Worm (Caenorhabditis elegans): ENCODE results near the gene fbxb-13.
A peak's percentile ranks its signal among the peaks of the same experiment; 100 is the strongest.
"Not testable (repeated sequence)": the region's sequence is repeated elsewhere in the genome, so short reads cannot be mapped to it uniquely, and the experiment has no call there.

fbxb-13 gene

ce11 chrII:1819944-1820570 is 32.0 kb downstream of the fbxb-13 start, which contains the start of gene fbxc-19 (continued):
- TF ChIP-seq nhr-237 (tag; optimal IDR thresholded peaks at IDR 0.05) (no peak), lin-15B (tag; optimal IDR thresholded peaks at IDR 0.05) (peak; percentile 21), skn-1 (tag; optimal IDR thresholded peaks at IDR 0.05) (peak; percentile 26)

- TF ChIP-seq skn-1 (tag; optimal IDR thresholded peaks at IDR 0.05): no peak
- no peak for TF ChIP-seq R02D3.7 (tag; optimal IDR thresholded peaks at IDR 0.05)
- TF ChIP-seq aly-2 (tag; optimal IDR thresholded peaks at IDR 0.05): no peak
- TF ChIP-seq nhr-11 (tag; optimal IDR thresholded peaks at IDR 0.05): no peak
- TF ChIP-seq elt-1 (tag; optimal IDR thresholded peaks at IDR 0.05): no peak
- TF ChIP-seq nhr-25 (tag; optimal IDR thresholded peaks at IDR 0.05): no peak
- no peak for TF ChIP-seq nhr-77 (tag; optimal IDR thresholded peaks at IDR 0.05)
- no peak for TF ChIP-seq tbx-2 (tag; optimal IDR thresholded peaks at IDR 0.05)
- no peak for TF ChIP-seq nhr-43 (tag; optimal IDR thresholded peaks at IDR 0.05; ENCODE audit: poor library complexity, severe bottlenecking)
- no peak for TF ChIP-seq unc-39 (tag; optimal IDR thresholded peaks at IDR 0.05)
- no peak for TF ChIP-seq hmg-11 (tag; optimal IDR thresholded peaks at IDR 0.05)
- no peak for TF ChIP-seq lin-15B (tag; optimal IDR thresholded peaks at IDR 0.05)
- no peak for TF ChIP-seq fkh-10 (GFP tag; optimal IDR thresholded peaks at IDR 0.05)
- no peak for TF ChIP-seq ZK546.5 (tag; optimal IDR thresholded peaks at IDR 0.05)
- TF ChIP-seq ceh-82 (tag; optimal IDR thresholded peaks at IDR 0.05): no peak
- TF ChIP-seq elt-2 (tag; optimal IDR thresholded peaks at IDR 0.05): no peak
- TF ChIP-seq ceh-16 (tag; optimal IDR thresholded peaks at IDR 0.05): no peak
- no peak for TF ChIP-seq nhr-28 (tag; optimal IDR thresholded peaks at IDR 0.05)
- TF ChIP-seq unc-62 (GFP tag; optimal IDR thresholded peaks at IDR 0.05): no peak
Observed at ce11 chrII:1820774-1821173, 32.7 kb downstream of the fbxb-13 start, which contains the start of gene fbxa-3. Gene fbxa-3 (minus strand): TSS chrII:1820874.

ce11 chrII:1823597-1823996 is 35.5 kb downstream of the fbxb-13 start:
- TF ChIP-seq elt-2 (tag; optimal IDR thresholded peaks at IDR 0.05): peak; percentile 57

- TF ChIP-seq nhr-28 (tag; optimal IDR thresholded peaks at IDR 0.05); unc-62 (GFP tag; optimal IDR thresholded peaks at IDR 0.05); unc-39 (tag; optimal IDR thresholded peaks at IDR 0.05): not testable (repeated sequence)
Observed at ce11 chrII:1824329-1824728, 36.3 kb downstream of the fbxb-13 start, which contains the start of gene math-41. Gene math-41 (plus strand): TSS chrII:1824629.

ce11 chrII:1830182-1830682 is 42.2 kb downstream of the fbxb-13 start, which contains the start of gene math-40:
Gene math-40 (plus strand): TSS chrII:1830632.
- TF ChIP-seq mml-1 (tag; optimal IDR thresholded peaks at IDR 0.05) (no peak), pqm-1 (tag; optimal IDR thresholded peaks at IDR 0.05) (peak; percentile 41), elt-2 (tag; optimal IDR thresholded peaks at IDR 0.05) (peak; percentile 62)

- TF ChIP-seq snpc-4 (tag; optimal IDR thresholded peaks at IDR 0.05) (no peak), elt-2 (tag; optimal IDR thresholded peaks at IDR 0.05) (peak; percentile 51)
Observed at ce11 chrII:1831883-1832388, 43.9 kb downstream of the fbxb-13 start, which contains the start of gene math-39. Gene math-39 (plus strand): TSS chrII:1832338.

- TF ChIP-seq nhr-11 (tag; optimal IDR thresholded peaks at IDR 0.05): no peak
- TF ChIP-seq elt-2 (tag; optimal IDR thresholded peaks at IDR 0.05): peak; percentile 8
- no peak for TF ChIP-seq elt-3 (tag; optimal IDR thresholded peaks at IDR 0.05)
- TF ChIP-seq tbx-2 (tag; optimal IDR thresholded peaks at IDR 0.05): no peak
Observed at ce11 chrII:1836204-1836603, 48.1 kb downstream of the fbxb-13 start, which contains the start of gene T08E11.1. Gene T08E11.1 (plus strand): TSS chrII:1836504.
